Worm (Caenorhabditis elegans): ENCODE results near the gene bnc-1.

The bnc-1 gene

DNA sequence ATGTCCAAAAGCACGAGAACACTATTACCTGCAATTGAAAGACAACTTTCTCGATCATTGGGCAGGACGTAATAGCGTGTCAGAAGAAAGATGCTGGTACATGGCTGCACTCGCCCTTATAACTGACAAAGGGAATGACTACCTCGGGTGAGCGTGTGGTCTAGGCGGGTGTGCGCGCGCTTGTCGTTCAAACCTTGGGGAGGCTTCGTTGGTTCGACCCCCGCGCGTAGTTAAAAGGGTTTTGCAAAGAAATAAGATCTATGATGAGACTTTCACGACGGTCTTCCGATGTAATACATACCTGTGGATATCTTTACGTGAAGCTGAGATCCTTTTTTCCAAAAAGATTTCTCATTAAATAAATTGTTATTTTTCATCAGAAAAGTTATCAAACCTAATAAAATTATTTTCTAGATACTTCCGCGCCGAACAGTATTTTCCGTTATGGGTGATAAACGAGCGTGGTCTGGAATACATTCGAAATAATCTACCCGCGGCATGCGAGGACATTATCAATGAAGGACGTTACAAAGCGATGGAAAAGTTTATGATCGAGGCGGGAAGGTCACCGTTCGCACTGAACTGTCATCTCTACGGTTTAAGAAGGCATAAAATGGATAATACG, 26.7 kb upstream of the bnc-1 start:
- peak; percentile 100 for TF ChIP-seq unc-120 (tag; optimal IDR thresholded peaks at IDR 0.05; ENCODE audit: poor library complexity, severe bottlenecking)
- peak; percentile 99 for TF ChIP-seq cnd-1 (tag; optimal IDR thresholded peaks at IDR 0.05)
- peak; percentile 92 for TF ChIP-seq unc-39 (tag; optimal IDR thresholded peaks at IDR 0.05)
- peak; percentile 79 for TF ChIP-seq lsy-2 (tag; optimal IDR thresholded peaks at IDR 0.05)
- TF ChIP-seq lin-32 (GFP tag; optimal IDR thresholded peaks at IDR 0.05): peak; percentile 100
- TF ChIP-seq bed-3 (GFP tag; optimal IDR thresholded peaks at IDR 0.05): peak; percentile 99
- peak; percentile 99 for TF ChIP-seq M03D4.4 (tag; optimal IDR thresholded peaks at IDR 0.05)
- TF ChIP-seq sptf-1 (tag; optimal IDR thresholded peaks at IDR 0.05): peak; percentile 100
- peak; percentile 96 for TF ChIP-seq unc-62 (GFP tag; optimal IDR thresholded peaks at IDR 0.05)
- peak; percentile 83 for TF ChIP-seq hlh-1 (tag; optimal IDR thresholded peaks at IDR 0.05)
- peak; percentile 97 for TF ChIP-seq nhr-28 (tag; optimal IDR thresholded peaks at IDR 0.05)
- peak; percentile 14 for TF ChIP-seq nhr-2 (tag; optimal IDR thresholded peaks at IDR 0.05)
- peak; percentile 68 for TF ChIP-seq ces-1 (GFP tag; optimal IDR thresholded peaks at IDR 0.05)
- peak; percentile 60 for TF ChIP-seq nhr-237 (tag; optimal IDR thresholded peaks at IDR 0.05)
- peak; percentile 83 for TF ChIP-seq nhr-76 (tag; optimal IDR thresholded peaks at IDR 0.05)
- peak; percentile 92 for TF ChIP-seq lin-13 (tag; optimal IDR thresholded peaks at IDR 0.05)
- TF ChIP-seq elt-3 (tag; optimal IDR thresholded peaks at IDR 0.05): peak; percentile 82
- peak; percentile 99 for TF ChIP-seq ham-2 (GFP tag; optimal IDR thresholded peaks at IDR 0.05)
- peak; percentile 100 for TF ChIP-seq drap-1 (GFP tag; optimal IDR thresholded peaks at IDR 0.05)
- TF ChIP-seq mls-2 (tag; optimal IDR thresholded peaks at IDR 0.05): peak; percentile 100
- peak; percentile 7 for TF ChIP-seq zip-8 (tag; optimal IDR thresholded peaks at IDR 0.05)
- peak; percentile 100 for TF ChIP-seq ceh-83 (GFP tag; optimal IDR thresholded peaks at IDR 0.05)
- peak; percentile 95 for TF ChIP-seq ztf-11 (tag; optimal IDR thresholded peaks at IDR 0.05)
- peak; percentile 99 for TF ChIP-seq sem-2 (GFP tag; optimal IDR thresholded peaks at IDR 0.05)
- peak; percentile 75 for TF ChIP-seq mab-5 (tag; optimal IDR thresholded peaks at IDR 0.05)
- TF ChIP-seq ceh-39 (tag; optimal IDR thresholded peaks at IDR 0.05): peak; percentile 84
- peak; percentile 85 for TF ChIP-seq pha-4 (tag; optimal IDR thresholded peaks at IDR 0.05)
- TF ChIP-seq nhr-12 (tag; optimal IDR thresholded peaks at IDR 0.05): peak; percentile 80
- peak; percentile 68 for TF ChIP-seq blmp-1 (tag; optimal IDR thresholded peaks at IDR 0.05)
- TF ChIP-seq flh-1 (GFP tag; optimal IDR thresholded peaks at IDR 0.05): peak; percentile 99
- no peak for TF ChIP-seq snpc-4 (tag; optimal IDR thresholded peaks at IDR 0.05)
- TF ChIP-seq ceh-43 (GFP tag; optimal IDR thresholded peaks at IDR 0.05): peak; percentile 99
- peak; percentile 100 for TF ChIP-seq tbx-8 (GFP tag; optimal IDR thresholded peaks at IDR 0.05)
- TF ChIP-seq elt-1 (tag; optimal IDR thresholded peaks at IDR 0.05; ENCODE audit: borderline replicate concordance, insufficient read depth): peak; percentile 82
- peak; percentile 79 for TF ChIP-seq mep-1 (tag; optimal IDR thresholded peaks at IDR 0.05)

DNA sequence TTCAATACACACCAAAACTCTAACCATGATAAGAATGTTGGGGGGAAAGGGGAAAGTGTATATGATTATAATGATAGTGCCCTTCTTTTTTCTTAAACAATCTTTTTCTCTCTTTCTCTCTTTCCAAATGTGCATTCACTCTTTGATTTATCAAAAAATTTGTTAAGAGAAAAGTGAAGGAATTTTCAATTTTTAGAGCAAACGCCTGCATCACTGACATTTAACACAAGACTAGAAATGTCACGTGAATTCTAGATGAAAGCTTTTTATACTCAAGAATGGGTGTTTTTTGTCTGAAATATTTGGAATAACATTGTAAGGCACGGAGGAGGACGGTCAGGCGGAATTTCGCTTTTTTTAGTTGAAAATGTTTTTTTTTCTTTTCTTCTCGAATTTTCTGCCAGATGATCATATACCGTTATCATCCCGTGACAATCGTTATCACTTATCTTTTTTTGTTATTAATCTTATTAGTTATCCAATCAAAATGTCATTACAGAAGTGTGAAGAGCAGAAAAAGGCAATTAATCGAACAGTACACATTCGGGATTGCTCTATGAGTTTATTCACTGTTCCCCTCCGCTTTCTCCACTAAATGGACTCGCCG, 25.2 kb upstream of the bnc-1 start, which contains the start of the genes frm-7 and F55C5.17:
Gene frm-7 (plus strand): TSS at position 500 of the 607 bp plus-strand sequence.
Gene F55C5.17 (plus strand): TSS at position 557 of the 607 bp plus-strand sequence.
- TF ChIP-seq mls-2 (tag; optimal IDR thresholded peaks at IDR 0.05) (no peak), M03D4.4 (tag; optimal IDR thresholded peaks at IDR 0.05) (no peak), snpc-4 (tag; optimal IDR thresholded peaks at IDR 0.05) (no peak), bed-3 (GFP tag; optimal IDR thresholded peaks at IDR 0.05) (no peak)

DNA sequence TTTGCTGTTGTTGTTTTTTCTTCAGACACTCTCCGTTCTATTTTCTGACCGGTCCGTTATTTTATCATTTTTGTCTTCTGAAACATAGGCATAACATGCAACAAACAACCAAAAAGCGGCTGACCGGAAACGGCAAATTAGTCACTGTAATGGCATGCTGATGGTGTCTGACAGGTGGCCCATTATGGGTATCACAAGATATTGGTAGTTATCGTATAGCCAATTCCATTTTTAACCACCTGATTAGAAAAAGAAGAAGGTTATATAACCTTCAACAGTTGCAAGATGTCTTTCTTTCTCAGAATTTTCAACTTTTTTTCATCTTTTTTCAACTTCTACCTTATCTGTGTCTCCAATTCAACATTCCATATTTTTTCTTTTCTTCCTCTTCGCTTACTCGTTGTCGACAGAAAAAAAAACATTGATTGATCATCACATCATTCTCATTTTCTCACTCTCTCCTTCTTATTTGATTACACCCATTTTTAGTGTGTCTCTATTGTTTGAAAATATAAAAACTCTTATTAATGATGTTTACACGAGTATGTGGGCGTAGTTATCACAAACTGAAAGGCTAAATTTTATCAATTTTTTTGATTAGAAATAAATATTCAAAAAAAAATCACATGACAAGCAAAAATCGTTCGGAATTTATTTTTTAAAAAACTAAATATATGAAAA, 24.1 kb upstream of the bnc-1 start:
- TF ChIP-seq unc-39 (tag; optimal IDR thresholded peaks at IDR 0.05) (no peak), mls-2 (tag; optimal IDR thresholded peaks at IDR 0.05) (no peak), nhr-2 (tag; optimal IDR thresholded peaks at IDR 0.05) (no peak), nhr-76 (tag; optimal IDR thresholded peaks at IDR 0.05) (no peak), nhr-12 (tag; optimal IDR thresholded peaks at IDR 0.05) (no peak), sptf-1 (tag; optimal IDR thresholded peaks at IDR 0.05) (no peak), ceh-43 (GFP tag; optimal IDR thresholded peaks at IDR 0.05) (no peak), flh-1 (GFP tag; optimal IDR thresholded peaks at IDR 0.05) (no peak), nhr-237 (tag; optimal IDR thresholded peaks at IDR 0.05) (no peak)
